Worm (Caenorhabditis elegans) whole organism, L4 larva: Measurements from ENCODE around the gene tin-10.

Experiments used
- D1046.2 ChIP-seq: fragments of 200-800 bp; sonication (Bioruptor generic); IDR thresholded peaks from 2 replicates; pipeline ENCODE4 v1.3.6; 2022; ENCODE audit warnings: missing genetic modification characterization, missing compliant biosample characterization
- Y5F2A.4 ChIP-seq: fragments of 200-800 bp; sonication (Bioruptor generic); optimal IDR thresholded peaks from 2 replicates; lab custom pipeline; 2018; ENCODE audit warnings: mild to moderate bottlenecking, missing genetic modification characterization, missing compliant biosample characterization
- ZK546.5 ChIP-seq, 2 experiments: sonication (generic microtip); optimal IDR thresholded peaks; 2 replicates each; lab custom pipeline; 2017; ENCODE audit warnings: missing biosample characterization in 2 of 2, missing genetic modification characterization in 2 of 2
- ama-1 ChIP-seq: fragments of 150-350 bp; optimal IDR thresholded peaks from 2 replicates; lab custom pipeline; 2014; ENCODE audit warnings: inconsistent platforms, mixed read lengths
- ceh-82 ChIP-seq: sonication (generic microtip); optimal IDR thresholded peaks from 2 replicates; lab custom pipeline; 2017; ENCODE audit warnings: missing biosample characterization, missing genetic modification characterization
- dpl-1 ChIP-seq: fragments of 150-350 bp; optimal IDR thresholded peaks from 2 replicates; lab custom pipeline; 2014; ENCODE audit warnings: missing biosample characterization, missing genetic modification reagents, missing genetic modification characterization
- dve-1 ChIP-seq: sonication (generic microtip); optimal IDR thresholded peaks from 2 replicates; lab custom pipeline; 2017; ENCODE audit warnings: antibody characterized with exemption, mild to moderate bottlenecking, missing genetic modification characterization, missing compliant biosample characterization; ENCODE audit not compliant: insufficient read depth
- fos-1 ChIP-seq: fragments of 150-350 bp; optimal IDR thresholded peaks from 2 replicates; lab custom pipeline; 2014; ENCODE audit warnings: missing biosample characterization, missing genetic modification characterization
- nhr-111 ChIP-seq: fragments of 200-800 bp; sonication (Bioruptor generic); optimal IDR thresholded peaks from 2 replicates; lab custom pipeline; 2018; ENCODE audit warnings: mild to moderate bottlenecking, missing genetic modification characterization, missing compliant biosample characterization
- nhr-25 ChIP-seq: sonication (generic microtip); optimal IDR thresholded peaks from 2 replicates; lab custom pipeline; 2017; ENCODE audit warnings: missing genetic modification characterization, mild to moderate bottlenecking, missing compliant biosample characterization, antibody characterized with exemption, moderate library complexity, borderline replicate concordance; ENCODE audit not compliant: insufficient read depth
- snpc-4 ChIP-seq: fragments of 150-350 bp; optimal IDR thresholded peaks from 2 replicates; lab custom pipeline; 2014; ENCODE audit warnings: missing biosample characterization, missing genetic modification characterization

ce11 chrIII:11465394-11465948 lies 37.2 kb downstream of the tin-10 start:
- TF ChIP-seq fos-1 (tag; lab: Kevin White, UChicago) (no peak), nhr-111 (GFP tag; lab: Kevin White, UChicago) (no peak), Y5F2A.4 (no peak), ceh-82 (tag; lab: Kevin White, UChicago) (no peak), dve-1 (tag; lab: Kevin White, UChicago) (peak; percentile 51), snpc-4 (tag; lab: Kevin White, UChicago) (peak; percentile 8), ZK546.5 (tag; optimal IDR thresholded peaks at IDR 0.05; lab: Kevin White, UChicago) (no peak), nhr-25 (no peak), dpl-1 (GFP tag; lab: Kevin White, UChicago) (no peak), D1046.2 (GFP tag; lab: Robert Waterston, UW) (no peak), ama-1 (lab: Kevin White, UChicago) (no peak)
